Worm (Caenorhabditis elegans) whole organism, late embryonic: ENCODE results near the gene mdt-20.

Source experiments
- C38D4.7 ChIP-seq: fragments of 200-800 bp; sonication (Bioruptor generic); optimal IDR thresholded peaks from 2 replicates; lab custom pipeline; 2018; ENCODE audit warnings: mild to moderate bottlenecking, missing genetic modification characterization, moderate library complexity, missing compliant biosample characterization
- F13H6.1 ChIP-seq: sonication (generic microtip); optimal IDR thresholded peaks from 2 replicates; lab custom pipeline; 2016; ENCODE audit warnings: missing genetic modification characterization, missing compliant biosample characterization
- Y22D7AL.16 ChIP-seq: sonication (generic microtip); optimal IDR thresholded peaks from 2 replicates; lab custom pipeline; 2016; ENCODE audit warnings: missing genetic modification characterization, missing compliant biosample characterization
- ahr-1 ChIP-seq: sonication (generic microtip); optimal IDR thresholded peaks from 2 replicates; lab custom pipeline; 2016; ENCODE audit warnings: missing genetic modification characterization, missing compliant biosample characterization
- ceh-14 ChIP-seq: sonication (generic microtip); optimal IDR thresholded peaks from 2 replicates; lab custom pipeline; 2016; ENCODE audit warnings: missing genotype, missing genetic modification characterization, missing compliant biosample characterization
- ceh-22 ChIP-seq: sonication (generic microtip); optimal IDR thresholded peaks from 2 replicates; lab custom pipeline; 2017; ENCODE audit warnings: missing biosample characterization, missing genetic modification characterization
- ceh-30 ChIP-seq: fragments of 150-350 bp; optimal IDR thresholded peaks from 2 replicates; lab custom pipeline; 2014; ENCODE audit warnings: missing biosample characterization, missing genetic modification characterization
- ceh-34 ChIP-seq: sonication (generic microtip); optimal IDR thresholded peaks from 2 replicates; lab custom pipeline; 2016; ENCODE audit warnings: mild to moderate bottlenecking, missing genetic modification characterization, missing compliant biosample characterization
- ceh-45 ChIP-seq: fragments of 200-800 bp; sonication (Bioruptor generic); IDR thresholded peaks from 2 replicates; pipeline ENCODE4 v1.3.6; 2022; ENCODE audit warnings: missing genetic modification reagents, missing genetic modification characterization, missing compliant biosample characterization
- ceh-9 ChIP-seq: sonication (generic microtip); optimal IDR thresholded peaks from 2 replicates; lab custom pipeline; 2016; ENCODE audit warnings: mild to moderate bottlenecking, missing genetic modification characterization, inconsistent platforms, missing compliant biosample characterization
- che-1 ChIP-seq: sonication (generic microtip); optimal IDR thresholded peaks from 2 replicates; lab custom pipeline; 2016; ENCODE audit warnings: mild to moderate bottlenecking, missing genetic modification characterization, missing compliant biosample characterization
- dmd-4 ChIP-seq: sonication (generic microtip); optimal IDR thresholded peaks from 2 replicates; lab custom pipeline; 2016; ENCODE audit warnings: borderline replicate concordance, missing genetic modification characterization, missing compliant biosample characterization
- dve-1 ChIP-seq: sonication (generic microtip); optimal IDR thresholded peaks from 2 replicates; lab custom pipeline; 2017; ENCODE audit warnings: antibody characterized with exemption, mild to moderate bottlenecking, missing genetic modification characterization, missing compliant biosample characterization
- ets-4 ChIP-seq: sonication (generic microtip); optimal IDR thresholded peaks from 2 replicates; lab custom pipeline; 2016; ENCODE audit warnings: missing genetic modification characterization, missing compliant biosample characterization
- eyg-1 ChIP-seq: sonication (generic microtip); optimal IDR thresholded peaks from 2 replicates; lab custom pipeline; 2016; ENCODE audit warnings: missing genotype, missing genetic modification characterization, missing compliant biosample characterization
- fax-1 ChIP-seq: sonication (generic microtip); optimal IDR thresholded peaks from 2 replicates; lab custom pipeline; 2016; ENCODE audit warnings: missing genotype, missing genetic modification characterization, missing compliant biosample characterization
- fkh-6 ChIP-seq: sonication (generic microtip); optimal IDR thresholded peaks from 2 replicates; lab custom pipeline; 2016; ENCODE audit warnings: missing genetic modification characterization, missing compliant biosample characterization
- gmeb-2 ChIP-seq: sonication (generic microtip); optimal IDR thresholded peaks from 2 replicates; lab custom pipeline; 2016; ENCODE audit warnings: missing genetic modification characterization, inconsistent platforms, missing compliant biosample characterization
- hlh-13 ChIP-seq: fragments of 200-800 bp; sonication (Bioruptor generic); optimal IDR thresholded peaks from 2 replicates; lab custom pipeline; 2018; ENCODE audit warnings: mild to moderate bottlenecking, missing genetic modification characterization, missing compliant biosample characterization
- hlh-30 ChIP-seq: sonication (generic microtip); optimal IDR thresholded peaks from 2 replicates; lab custom pipeline; 2017; ENCODE audit warnings: antibody characterized with exemption, missing genetic modification characterization, missing compliant biosample characterization; ENCODE audit not compliant: insufficient read depth
- lim-6 ChIP-seq: sonication (generic microtip); optimal IDR thresholded peaks from 2 replicates; lab custom pipeline; 2016; ENCODE audit warnings: missing genetic modification characterization, missing compliant biosample characterization
- lin-11 ChIP-seq: fragments of 200-800 bp; sonication (Bioruptor generic); optimal IDR thresholded peaks from 2 replicates; lab custom pipeline; 2018; ENCODE audit warnings: mild to moderate bottlenecking, missing genetic modification characterization, missing compliant biosample characterization
- odd-2 ChIP-seq: sonication (generic microtip); optimal IDR thresholded peaks from 2 replicates; lab custom pipeline; 2017; ENCODE audit warnings: antibody characterized with exemption, mild to moderate bottlenecking, missing genetic modification characterization, missing compliant biosample characterization
- pat-9 ChIP-seq: fragments of 200-800 bp; sonication (Bioruptor generic); optimal IDR thresholded peaks from 2 replicates; lab custom pipeline; 2018; ENCODE audit warnings: mild to moderate bottlenecking, missing genetic modification characterization, moderate library complexity, missing compliant biosample characterization
- pax-1 ChIP-seq: fragments of 150-350 bp; optimal IDR thresholded peaks from 2 replicates; lab custom pipeline; 2014; ENCODE audit warnings: missing biosample characterization, missing genetic modification characterization
- pha-4 ChIP-seq: fragments of 150-350 bp; optimal IDR thresholded peaks from 2 replicates; lab custom pipeline; 2018; ENCODE audit warnings: missing biosample characterization, missing genetic modification reagents, missing genetic modification characterization
- pqm-1 ChIP-seq: sonication (generic microtip); optimal IDR thresholded peaks from 2 replicates; lab custom pipeline; 2016; ENCODE audit warnings: missing genetic modification characterization, missing compliant biosample characterization
- ref-2 ChIP-seq: sonication (generic microtip); optimal IDR thresholded peaks from 2 replicates; lab custom pipeline; 2016; ENCODE audit warnings: missing genetic modification characterization, missing compliant biosample characterization
- sdc-2 ChIP-seq: sonication (generic microtip); optimal IDR thresholded peaks from 2 replicates; lab custom pipeline; 2016; ENCODE audit warnings: missing genotype, missing genetic modification characterization, missing compliant biosample characterization
- syd-9 ChIP-seq: sonication (generic microtip); optimal IDR thresholded peaks from 2 replicates; lab custom pipeline; 2016; ENCODE audit warnings: mild to moderate bottlenecking, missing genetic modification characterization, moderate library complexity, missing compliant biosample characterization
- ttx-3 ChIP-seq: sonication (generic microtip); optimal IDR thresholded peaks from 2 replicates; lab custom pipeline; 2016; ENCODE audit warnings: missing genetic modification reagents, missing genetic modification characterization, missing compliant biosample characterization
- unc-42 ChIP-seq: sonication (generic microtip); optimal IDR thresholded peaks from 2 replicates; lab custom pipeline; 2016; ENCODE audit warnings: missing genotype, missing genetic modification characterization, missing compliant biosample characterization
- unc-55 ChIP-seq: sonication (generic microtip); optimal IDR thresholded peaks from 2 replicates; lab custom pipeline; 2017; ENCODE audit warnings: missing biosample characterization, missing genetic modification reagents, missing genetic modification characterization
- unc-86 ChIP-seq: sonication (generic microtip); optimal IDR thresholded peaks from 2 replicates; lab custom pipeline; 2016; ENCODE audit warnings: missing genetic modification characterization, missing compliant biosample characterization

mdt-20 gene

DNA sequence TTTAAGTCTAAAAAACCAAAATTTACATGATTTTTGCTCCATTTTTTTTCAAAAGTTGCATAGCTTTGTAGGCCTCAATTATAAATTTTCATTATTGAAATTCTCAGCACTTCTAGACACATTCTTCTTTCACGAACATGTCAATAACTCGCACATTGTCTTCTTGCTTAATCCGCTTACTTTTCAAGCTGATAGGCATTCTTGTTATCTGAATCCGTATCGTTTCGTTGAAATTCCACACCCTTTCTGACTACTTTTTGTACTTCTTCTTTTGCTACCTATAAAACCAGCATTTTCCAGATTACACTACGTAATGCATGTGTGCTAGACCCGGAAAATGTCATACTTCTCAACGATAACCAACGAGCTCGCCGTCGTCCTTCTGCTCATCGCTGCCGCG, 28.7 kb downstream of the mdt-20 start, which contains the start of gene W09G12.9:
TSS of gene W09G12.9 (plus strand) at position 301 of the 400 bp plus-strand sequence.
- TF ChIP-seq unc-86 (tag; lab: Kevin White, UChicago) = no peak
- TF ChIP-seq pqm-1 (tag; lab: Kevin White, UChicago) = no peak
- TF ChIP-seq dve-1 (tag; lab: Kevin White, UChicago) = no peak
- no peak for TF ChIP-seq F13H6.1
- TF ChIP-seq che-1 = no peak
- TF ChIP-seq Y22D7AL.16 (tag; lab: Kevin White, UChicago) = no peak
- TF ChIP-seq syd-9 (tag; lab: Kevin White, UChicago) = no peak
- TF ChIP-seq ahr-1 (tag; lab: Kevin White, UChicago) = no peak
- no peak for TF ChIP-seq C38D4.7
- no peak for TF ChIP-seq ceh-30 (tag; lab: Kevin White, UChicago)
- TF ChIP-seq ceh-14 = no peak
- no peak for TF ChIP-seq unc-42 (tag; lab: Kevin White, UChicago)
- TF ChIP-seq pax-1 (tag; lab: Kevin White, UChicago) = no peak
- TF ChIP-seq lin-11 (tag; lab: Kevin White, UChicago) = no peak
- no peak for TF ChIP-seq hlh-13 (GFP tag; lab: Kevin White, UChicago)
- TF ChIP-seq unc-55 (GFP tag; lab: Kevin White, UChicago) = no peak
- no peak for TF ChIP-seq dmd-4 (tag; lab: Kevin White, UChicago)
- TF ChIP-seq gmeb-2 (tag; lab: Kevin White, UChicago) = no peak
- TF ChIP-seq ttx-3 = no peak

ce11 chrIV:1217265-1217664, 29.7 kb downstream of the mdt-20 start:
- TF ChIP-seq dve-1 (tag; lab: Kevin White, UChicago) = peak; percentile 57

ce11 chrIV:1221167-1221566, 33.6 kb downstream of the mdt-20 start, which contains the start of gene W09G12.10:
TSS of gene W09G12.10 (minus strand) at chrIV:1221287.
- no peak for TF ChIP-seq odd-2
- no peak for TF ChIP-seq hlh-13 (GFP tag; lab: Kevin White, UChicago)
- TF ChIP-seq ceh-9 (tag; lab: Kevin White, UChicago) = no peak
- TF ChIP-seq ets-4 (tag; lab: Kevin White, UChicago) = no peak
- TF ChIP-seq fax-1 (tag; lab: Kevin White, UChicago) = no peak
- TF ChIP-seq ceh-22 (tag; lab: Kevin White, UChicago) = no peak
- no peak for TF ChIP-seq fkh-6
- no peak for TF ChIP-seq pha-4 (tag; lab: Kevin White, UChicago)
- no peak for TF ChIP-seq ref-2 (tag; lab: Kevin White, UChicago)
- no peak for TF ChIP-seq eyg-1
- TF ChIP-seq lim-6 (tag; lab: Kevin White, UChicago) = no peak
- no peak for TF ChIP-seq ceh-45 (GFP tag; lab: Robert Waterston, UW)
- no peak for TF ChIP-seq ceh-30 (tag; lab: Kevin White, UChicago)
- no peak for TF ChIP-seq pat-9 (tag; lab: Kevin White, UChicago)
- TF ChIP-seq sdc-2 (tag; lab: Kevin White, UChicago) = no peak
- TF ChIP-seq ceh-34 = no peak

- no peak for TF ChIP-seq ttx-3
- TF ChIP-seq, all 69 proteins: peak for 0
Observed at ce11 chrIV:1224781-1225180, 37.2 kb downstream of the mdt-20 start.

- no peak for TF ChIP-seq hlh-30 (tag; lab: Kevin White, UChicago)
- TF ChIP-seq ceh-45 (GFP tag; lab: Robert Waterston, UW) = no peak
Observed at ce11 chrIV:1225596-1226232, 38.1 kb downstream of the mdt-20 start, which contains the start of gene W09G12.8. TSS of gene W09G12.8 (plus strand) at chrIV:1226182.
